Fruit fly (Drosophila melanogaster) whole organism, embryonic: ENCODE data around the gene Parg.

Source experiments
- Asciz ChIP-seq: fragments of 200-800 bp; sonication (Bioruptor generic); optimal IDR thresholded peaks from 2 replicates; lab custom pipeline; 2017; ENCODE audit warnings: missing biosample characterization, mild to moderate bottlenecking, missing genetic modification characterization, missing genetic modification reagents
- CG10147 ChIP-seq: fragments of 200-800 bp; sonication (Bioruptor generic); optimal IDR thresholded peaks from 2 replicates; lab custom pipeline; 2019; ENCODE audit warnings: missing biosample characterization, mild to moderate bottlenecking, missing genetic modification characterization, moderate library complexity
- CG10321 ChIP-seq: fragments of 200-800 bp; sonication (Bioruptor generic); IDR thresholded peaks from 2 replicates; pipeline ENCODE4 v1.3.6; 2022; ENCODE audit warnings: missing biosample characterization, missing genetic modification characterization
- CG12071 ChIP-seq: fragments of 200-800 bp; sonication (Bioruptor generic); optimal IDR thresholded peaks from 3 replicates; lab custom pipeline; 2018; ENCODE audit warnings: missing biosample characterization, mild to moderate bottlenecking, missing genetic modification characterization
- CG12659 ChIP-seq: fragments of 200-800 bp; sonication (Bioruptor generic); optimal IDR thresholded peaks from 3 replicates; lab custom pipeline; 2017; ENCODE audit warnings: mild to moderate bottlenecking, missing biosample characterization, missing genetic modification reagents, missing genetic modification characterization
- CG15479 ChIP-seq: fragments of 200-800 bp; sonication (Bioruptor generic); optimal IDR thresholded peaks from 3 replicates; lab custom pipeline; 2019; ENCODE audit warnings: missing biosample characterization, mild to moderate bottlenecking, missing genetic modification characterization, moderate library complexity
- CG15696 ChIP-seq: fragments of 200-800 bp; sonication (Bioruptor generic); optimal IDR thresholded peaks from 2 replicates; lab custom pipeline; 2019; ENCODE audit warnings: missing biosample characterization, mild to moderate bottlenecking, missing genetic modification characterization, moderate library complexity
- CG17385 ChIP-seq: fragments of 200-800 bp; sonication (Bioruptor generic); optimal IDR thresholded peaks from 3 replicates; lab custom pipeline; 2018; ENCODE audit warnings: missing biosample characterization, mild to moderate bottlenecking, missing genetic modification characterization
- CG17802 ChIP-seq: fragments of 200-800 bp; sonication (Bioruptor generic); optimal IDR thresholded peaks from 2 replicates; lab custom pipeline; 2018; ENCODE audit warnings: missing biosample characterization, mild to moderate bottlenecking, missing genetic modification characterization, moderate library complexity
- CG2202 ChIP-seq: fragments of 200-800 bp; sonication (Bioruptor generic); optimal IDR thresholded peaks from 2 replicates; lab custom pipeline; 2018; ENCODE audit warnings: missing biosample characterization, mild to moderate bottlenecking, missing genetic modification characterization
- CG31224 ChIP-seq: fragments of 200-800 bp; sonication (Bioruptor generic); IDR thresholded peaks from 2 replicates; pipeline ENCODE4 v1.3.6; 2022; ENCODE audit warnings: missing biosample characterization, missing genetic modification characterization
- CG31388 ChIP-seq: fragments of 200-800 bp; sonication (Bioruptor generic); optimal IDR thresholded peaks from 2 replicates; lab custom pipeline; 2016; ENCODE audit warnings: missing biosample characterization, missing genetic modification characterization
- CG4707 ChIP-seq: fragments of 200-800 bp; sonication (Bioruptor generic); optimal IDR thresholded peaks from 2 replicates; lab custom pipeline; 2018; ENCODE audit warnings: missing biosample characterization, mild to moderate bottlenecking, missing genetic modification characterization, moderate library complexity
- CG4854 ChIP-seq: fragments of 200-800 bp; sonication (Bioruptor generic); optimal IDR thresholded peaks from 2 replicates; lab custom pipeline; 2016; ENCODE audit warnings: missing biosample characterization, missing genetic modification characterization, inconsistent platforms
- CG7372 ChIP-seq: fragments of 200-800 bp; sonication (Bioruptor generic); IDR thresholded peaks from 2 replicates; pipeline ENCODE4 v1.3.6; 2022; ENCODE audit warnings: missing biosample characterization, missing genetic modification characterization
- CG7745 ChIP-seq: fragments of 200-800 bp; sonication (Bioruptor generic); optimal IDR thresholded peaks from 2 replicates; lab custom pipeline; 2018; ENCODE audit warnings: missing biosample characterization, mild to moderate bottlenecking, missing genetic modification characterization, moderate library complexity
- CG7928 ChIP-seq: fragments of 200-800 bp; sonication (Bioruptor generic); optimal IDR thresholded peaks from 2 replicates; lab custom pipeline; 2017; ENCODE audit warnings: missing biosample characterization, mild to moderate bottlenecking, missing genetic modification characterization
- CG8281 ChIP-seq: fragments of 200-800 bp; sonication (Bioruptor generic); optimal IDR thresholded peaks from 2 replicates; lab custom pipeline; 2018; ENCODE audit warnings: missing biosample characterization, mild to moderate bottlenecking, missing genetic modification characterization, moderate library complexity
- CHES-1-like ChIP-seq: fragments of 200-800 bp; sonication (Bioruptor generic); optimal IDR thresholded peaks from 2 replicates; lab custom pipeline; 2016; ENCODE audit warnings: missing biosample characterization, missing genetic modification characterization
- Camta ChIP-seq: fragments of 200-800 bp; sonication (Bioruptor generic); optimal IDR thresholded peaks from 2 replicates; lab custom pipeline; 2016; ENCODE audit warnings: missing biosample characterization, missing genetic modification characterization
- D19A ChIP-seq: fragments of 200-800 bp; optimal IDR thresholded peaks from 3 replicates; lab custom pipeline; 2019; ENCODE audit warnings: missing biosample characterization, mild to moderate bottlenecking, missing genetic modification characterization, moderate library complexity
- D19B ChIP-seq: fragments of 200-800 bp; sonication (Bioruptor generic); optimal IDR thresholded peaks from 2 replicates; lab custom pipeline; 2017; ENCODE audit warnings: missing biosample characterization, mild to moderate bottlenecking, missing genetic modification characterization
- Deaf1 ChIP-seq: fragments of 200-800 bp; optimal IDR thresholded peaks from 3 replicates; lab custom pipeline; 2019; ENCODE audit warnings: missing biosample characterization, mild to moderate bottlenecking, missing genetic modification characterization, moderate library complexity
- Doc2 ChIP-seq: fragments of 200-800 bp; sonication (Bioruptor generic); IDR thresholded peaks from 2 replicates; pipeline ENCODE4 v1.3.6; 2022; ENCODE audit warnings: missing biosample characterization, missing genetic modification characterization
- Drgx ChIP-seq: fragments of 200-800 bp; sonication (Bioruptor generic); IDR thresholded peaks from 2 replicates; pipeline ENCODE4 v1.3.6; 2022; ENCODE audit warnings: missing biosample characterization, missing genetic modification characterization
- HLHmδ ChIP-seq: fragments of 200-800 bp; sonication (Bioruptor generic); optimal IDR thresholded peaks from 2 replicates; lab custom pipeline; 2018; ENCODE audit warnings: missing biosample characterization, mild to moderate bottlenecking, missing genetic modification characterization, moderate library complexity
- Hr78 ChIP-seq, 2 experiments: fragments of 200-800 bp in 1 of 2; fragments of >200 bp in 1 of 2; sonication (Bioruptor generic) in 1 of 2; optimal IDR thresholded peaks; 2 replicates each; lab custom pipeline; 2017 to 2019; ENCODE audit warnings: missing biosample characterization in 2 of 2, missing genetic modification characterization in 2 of 2, mild to moderate bottlenecking in 1 of 2, moderate library complexity in 1 of 2
- Meics ChIP-seq: fragments of 200-800 bp; sonication (Bioruptor generic); optimal IDR thresholded peaks from 2 replicates; lab custom pipeline; 2017; ENCODE audit warnings: missing biosample characterization, mild to moderate bottlenecking, missing genetic modification characterization
- Optix ChIP-seq: fragments of 200-800 bp; sonication (Bioruptor generic); IDR thresholded peaks from 3 replicates; pipeline ENCODE4 v1.3.6; 2022; ENCODE audit warnings: missing biosample characterization, missing genetic modification characterization
- Ptx1 ChIP-seq: fragments of 200-800 bp; sonication (Bioruptor generic); IDR thresholded peaks from 2 replicates; pipeline ENCODE4 v1.3.6; 2022; ENCODE audit warnings: missing biosample characterization, missing genetic modification characterization
- Trl ChIP-seq, 3 experiments: fragments of >200 bp in 2 of 3; fragments of 200-800 bp in 1 of 3; sonication (Bioruptor generic) in 1 of 3; optimal IDR thresholded peaks; 2 replicates in 1 of 3; 3 replicates in 2 of 3; lab custom pipeline; 2016 to 2017; ENCODE audit warnings: missing biosample characterization in 1 of 3, missing genetic modification characterization in 1 of 3
- Xbp1 ChIP-seq: fragments of 200-800 bp; sonication (Bioruptor generic); optimal IDR thresholded peaks from 3 replicates; lab custom pipeline; 2016; ENCODE audit warnings: missing biosample characterization, mild to moderate bottlenecking, missing genetic modification characterization
- bigmax ChIP-seq: fragments of 200-800 bp; sonication (Bioruptor generic); optimal IDR thresholded peaks from 2 replicates; lab custom pipeline; 2018; ENCODE audit warnings: missing biosample characterization, mild to moderate bottlenecking, missing genetic modification characterization
- cato ChIP-seq: fragments of 200-800 bp; sonication (Bioruptor generic); optimal IDR thresholded peaks from 2 replicates; lab custom pipeline; 2016; ENCODE audit warnings: missing biosample characterization, missing genetic modification characterization, borderline replicate concordance
- ems ChIP-seq: fragments of 200-800 bp; sonication (Bioruptor generic); optimal IDR thresholded peaks from 3 replicates; lab custom pipeline; 2016; ENCODE audit warnings: missing biosample characterization, missing genetic modification characterization
- exex ChIP-seq: fragments of 200-800 bp; sonication (Bioruptor generic); optimal IDR thresholded peaks from 4 replicates; lab custom pipeline; 2018; ENCODE audit warnings: missing biosample characterization, mild to moderate bottlenecking, missing genetic modification characterization, moderate library complexity
- gcm ChIP-seq: fragments of 200-800 bp; sonication (Bioruptor generic); optimal IDR thresholded peaks from 2 replicates; lab custom pipeline; 2019; ENCODE audit warnings: missing biosample characterization, mild to moderate bottlenecking, missing genetic modification characterization, moderate library complexity
- kah ChIP-seq: fragments of 200-800 bp; sonication (Bioruptor generic); optimal IDR thresholded peaks from 2 replicates; lab custom pipeline; 2018; ENCODE audit warnings: missing biosample characterization, mild to moderate bottlenecking, missing genetic modification characterization
- ken ChIP-seq: fragments of 200-800 bp; sonication (Bioruptor generic); IDR thresholded peaks from 3 replicates; pipeline ENCODE4 v1.3.6; 2022; ENCODE audit warnings: missing biosample characterization, missing genetic modification characterization
- lmd ChIP-seq: fragments of 200-800 bp; sonication (Bioruptor generic); IDR thresholded peaks from 2 replicates; pipeline ENCODE4 v1.3.6; 2022; ENCODE audit warnings: missing biosample characterization, missing genetic modification characterization
- nau ChIP-seq: fragments of 200-800 bp; sonication (Bioruptor generic); optimal IDR thresholded peaks from 3 replicates; lab custom pipeline; 2017; ENCODE audit warnings: missing biosample characterization, mild to moderate bottlenecking, missing genetic modification characterization, missing genetic modification reagents
- pita ChIP-seq: fragments of 200-800 bp; sonication (Bioruptor generic); optimal IDR thresholded peaks from 2 replicates; lab custom pipeline; 2017; ENCODE audit warnings: missing biosample characterization, mild to moderate bottlenecking, missing genetic modification characterization
- repo ChIP-seq: fragments of 200-800 bp; sonication (Bioruptor generic); optimal IDR thresholded peaks from 2 replicates; lab custom pipeline; 2016; ENCODE audit warnings: missing biosample characterization, missing genetic modification characterization
- schlank ChIP-seq: fragments of 200-800 bp; sonication (Bioruptor generic); optimal IDR thresholded peaks from 2 replicates; lab custom pipeline; 2018; ENCODE audit warnings: missing biosample characterization, mild to moderate bottlenecking, missing genetic modification characterization
- sisA ChIP-seq: fragments of 200-800 bp; sonication (Bioruptor generic); IDR thresholded peaks from 2 replicates; pipeline ENCODE4 v1.3.6; 2022; ENCODE audit warnings: missing biosample characterization, missing genetic modification characterization
- tio ChIP-seq: fragments of 200-800 bp; sonication (Bioruptor generic); optimal IDR thresholded peaks from 2 replicates; lab custom pipeline; 2017; ENCODE audit warnings: missing biosample characterization, missing genetic modification characterization, inconsistent platforms
- tna ChIP-seq: fragments of 200-800 bp; sonication (Bioruptor generic); IDR thresholded peaks from 2 replicates; pipeline ENCODE4 v1.3.6; 2022; ENCODE audit warnings: missing biosample characterization, missing genetic modification characterization; ENCODE audit not compliant: partially characterized antibody
- vfl ChIP-seq: fragments of 200-800 bp; sonication (Bioruptor generic); optimal IDR thresholded peaks from 2 replicates; lab custom pipeline; 2016; ENCODE audit warnings: missing biosample characterization, missing genetic modification characterization

The Parg gene

dm6 chrX:3720176-3720981, 49.1 kb upstream of the Parg start (continued):
- no peak for TF ChIP-seq Meics (GFP tag; lab: Kevin White, UChicago)
- no peak for TF ChIP-seq Deaf1 (tag; lab: Kevin White, UChicago)
- no peak for TF ChIP-seq CHES-1-like
- TF ChIP-seq D19B: no peak
- TF ChIP-seq CG2202 (tag; lab: Kevin White, UChicago): no peak
- TF ChIP-seq tio (GFP tag; lab: Kevin White, UChicago): no peak
- TF ChIP-seq schlank: no peak
- TF ChIP-seq exex (tag; lab: Kevin White, UChicago): no peak
- TF ChIP-seq Camta (GFP tag; lab: Kevin White, UChicago): no peak
- no peak for TF ChIP-seq Xbp1 (GFP tag; lab: Kevin White, UChicago)
- TF ChIP-seq cato (GFP tag; lab: Kevin White, UChicago): no peak
- no peak for TF ChIP-seq CG4854
- no peak for TF ChIP-seq tna (GFP tag; lab: Robert Waterston, UW)
- TF ChIP-seq lmd (GFP tag; lab: Robert Waterston, UW): no peak
- TF ChIP-seq CG31388: no peak
- TF ChIP-seq nau (GFP tag; lab: Kevin White, UChicago): no peak
- TF ChIP-seq CG8281 (tag; lab: Kevin White, UChicago): no peak
- no peak for TF ChIP-seq pita (GFP tag; lab: Kevin White, UChicago)
- no peak for TF ChIP-seq Asciz (GFP tag; lab: Kevin White, UChicago)
- no peak for TF ChIP-seq CG15696 (tag; lab: Kevin White, UChicago)
- no peak for TF ChIP-seq CG15479
- no peak for TF ChIP-seq kah (GFP tag; lab: Kevin White, UChicago)
- 0 out of 2 replicates have a peak, but pooled peaks have one; percentile 8 for TF ChIP-seq Ptx1 (GFP tag; lab: Robert Waterston, UW)
- no peak for TF ChIP-seq CG7372
- no peak for TF ChIP-seq ems (GFP tag; lab: Kevin White, UChicago)
- no peak for TF ChIP-seq CG12071 (GFP tag; lab: Kevin White, UChicago)
- no peak for TF ChIP-seq CG12659
- TF ChIP-seq Trl (optimal IDR thresholded peaks at IDR 0.05; lab: Kevin White, UChicago): peak in 1 of 2 experiments; percentile 20
- TF ChIP-seq Trl (GFP tag; optimal IDR thresholded peaks at IDR 0.05; lab: Kevin White, UChicago): no peak
- no peak for TF ChIP-seq Drgx (GFP tag; lab: Robert Waterston, UW)
- peak; percentile 79 for TF ChIP-seq bigmax (GFP tag; lab: Kevin White, UChicago)
- TF ChIP-seq Doc2 (GFP tag; lab: Robert Waterston, UW): no peak
- TF ChIP-seq CG17385 (GFP tag; lab: Kevin White, UChicago): no peak
- no peak for TF ChIP-seq ken (GFP tag; lab: Robert Waterston, UW)
- TF ChIP-seq CG7928 (GFP tag; lab: Kevin White, UChicago): no peak
- 0 out of 2 replicates have a peak, but pooled peaks have one; percentile 4 for TF ChIP-seq sisA (GFP tag; lab: Robert Waterston, UW)
- no peak for TF ChIP-seq Optix (GFP tag; lab: Robert Waterston, UW)
- no peak for TF ChIP-seq CG17802 (tag; lab: Kevin White, UChicago)
- no peak for TF ChIP-seq repo (GFP tag; lab: Kevin White, UChicago)
- no peak for TF ChIP-seq vfl (GFP tag; lab: Kevin White, UChicago)
- no peak for TF ChIP-seq Hr78 (GFP tag; optimal IDR thresholded peaks at IDR 0.05; lab: Kevin White, UChicago)
- no peak for TF ChIP-seq CG7745
- no peak for TF ChIP-seq CG10147 (GFP tag; lab: Kevin White, UChicago)
- peak; percentile 31; the same call in 1 of the 2 replicates for TF ChIP-seq CG10321 (GFP tag; lab: Robert Waterston, UW)
- TF ChIP-seq HLHmδ (GFP tag; lab: Kevin White, UChicago): no peak
- no peak for TF ChIP-seq D19A
- TF ChIP-seq gcm (GFP tag; lab: Kevin White, UChicago): no peak
- TF ChIP-seq CG31224: no peak
- TF ChIP-seq CG4707: no peak
